Fruit fly (Drosophila melanogaster): ENCODE data around the gene alpha-Man-Ib.

dm6 chr3R:29096009-29096443 lies 16.6 kb downstream of the alpha-Man-Ib start:
- TF ChIP-seq Pif1A (GFP tag; optimal IDR thresholded peaks at IDR 0.05): no peak
- peak; percentile 34; the same call in 1 of the 2 replicates for TF ChIP-seq CG12605 (GFP tag; IDR thresholded peaks at IDR 0.05)

Measured in whole organism, pupa.